Worm (Caenorhabditis elegans): ENCODE measurements around the gene F17C8.9.

F17C8.9 gene

DNA sequence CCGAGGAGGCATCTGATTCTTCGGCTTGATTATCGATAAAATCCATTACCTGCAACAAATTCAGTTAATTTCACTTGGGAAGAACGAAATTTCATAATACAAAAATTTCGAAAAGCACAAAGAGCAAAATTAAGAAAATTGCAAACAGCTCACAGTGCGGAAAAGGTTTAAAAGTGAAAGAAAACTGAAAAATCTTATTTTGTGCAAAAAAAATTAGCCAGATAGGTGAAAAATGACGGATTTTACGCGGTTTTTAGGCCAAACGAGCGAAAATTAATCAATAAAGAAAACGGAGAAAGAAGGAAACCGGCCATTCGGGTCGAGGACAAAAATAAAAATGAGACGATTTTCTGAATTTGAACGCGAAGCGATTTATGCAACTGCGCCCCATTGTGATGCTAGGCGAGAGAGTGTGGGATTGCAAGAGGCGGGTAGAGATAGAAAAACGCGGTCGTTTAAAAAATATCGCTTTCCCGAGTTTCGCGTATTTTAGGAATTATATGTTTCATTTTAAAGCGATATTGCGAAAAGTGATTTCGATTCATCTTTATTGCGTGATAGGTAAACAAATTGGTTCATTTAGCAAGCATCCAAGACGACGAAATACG lies 13.4 kb upstream of the F17C8.9 start, which contains the start of gene emb-5:
emb-5 (minus strand) TSS at position 51 of the 608 bp plus-strand sequence.
- TF ChIP-seq dve-1 (tag; optimal IDR thresholded peaks at IDR 0.05) (peak; percentile 22), dmd-4 (tag; optimal IDR thresholded peaks at IDR 0.05; ENCODE audit: borderline replicate concordance) (no peak), nhr-232 (tag; optimal IDR thresholded peaks at IDR 0.05) (no peak), ceh-31 (tag; optimal IDR thresholded peaks at IDR 0.05) (peak; percentile 42), fax-1 (tag; optimal IDR thresholded peaks at IDR 0.05) (no peak), ceh-34 (tag; optimal IDR thresholded peaks at IDR 0.05) (peak; percentile 17), K02D7.2 (tag; optimal IDR thresholded peaks at IDR 0.05) (no peak), tbx-2 (tag; optimal IDR thresholded peaks at IDR 0.05) (peak; percentile 1), eyg-1 (tag; optimal IDR thresholded peaks at IDR 0.05) (no peak), unc-55 (GFP tag; optimal IDR thresholded peaks at IDR 0.05) (peak; percentile 21), nhr-11 (tag; optimal IDR thresholded peaks at IDR 0.05) (no peak), sox-2 (GFP tag; IDR thresholded peaks at IDR 0.05) (peak; percentile 29; the same call in 1 of the 2 replicates), ceh-30 (tag; optimal IDR thresholded peaks at IDR 0.05) (no peak), pax-1 (tag; optimal IDR thresholded peaks at IDR 0.05) (peak; percentile 43), ceh-14 (tag; optimal IDR thresholded peaks at IDR 0.05) (no peak), ahr-1 (tag; optimal IDR thresholded peaks at IDR 0.05) (no peak), ceh-18 (tag; optimal IDR thresholded peaks at IDR 0.05) (no peak), ama-1 (optimal IDR thresholded peaks at IDR 0.05) (no peak), hlh-13 (GFP tag; optimal IDR thresholded peaks at IDR 0.05) (no peak), madf-2 (tag; optimal IDR thresholded peaks at IDR 0.05) (no peak), gmeb-2 (tag; optimal IDR thresholded peaks at IDR 0.05) (no peak), unc-86 (tag; optimal IDR thresholded peaks at IDR 0.05) (no peak), ceh-48 (tag; optimal IDR thresholded peaks at IDR 0.05) (no peak), unc-3 (GFP tag; conservative IDR thresholded peaks at IDR 0.05) (no peak), unc-3 (tag; optimal IDR thresholded peaks at IDR 0.05) (no peak), che-1 (tag; optimal IDR thresholded peaks at IDR 0.05) (no peak), sox-4 (tag; optimal IDR thresholded peaks at IDR 0.05) (no peak), ref-2 (tag; optimal IDR thresholded peaks at IDR 0.05) (no peak), ceh-24 (tag; optimal IDR thresholded peaks at IDR 0.05) (no peak), unc-42 (tag; optimal IDR thresholded peaks at IDR 0.05) (peak; percentile 36), ets-4 (tag; optimal IDR thresholded peaks at IDR 0.05) (no peak), nfya-1 (tag; optimal IDR thresholded peaks at IDR 0.05) (no peak)

DNA sequence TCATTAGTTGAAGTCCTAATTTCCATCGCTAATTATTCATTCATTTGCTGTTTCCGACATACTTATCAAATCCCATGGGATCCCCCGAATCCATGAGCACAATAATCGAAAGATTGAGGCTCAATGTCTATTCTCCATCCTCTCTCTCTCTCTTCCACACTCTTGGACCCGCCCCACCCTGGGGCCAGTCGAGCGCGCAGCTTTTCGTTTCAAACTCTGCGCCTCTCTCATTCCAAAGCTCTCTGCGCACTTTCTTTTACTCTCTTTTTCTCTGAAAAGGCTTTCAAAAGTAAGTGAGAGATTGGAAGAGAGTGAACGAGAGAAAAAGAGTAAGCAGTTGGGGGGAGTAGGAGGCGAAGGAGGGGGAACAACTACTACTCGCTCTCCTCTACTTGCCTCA lies 12.4 kb upstream of the F17C8.9 start, which contains the start of gene acy-1:
acy-1 (plus strand) TSS at position 346 of the 400 bp plus-strand sequence.
- peak; percentile 38 for TF ChIP-seq ceh-2 (tag; optimal IDR thresholded peaks at IDR 0.05)
- TF ChIP-seq ceh-34 (tag; optimal IDR thresholded peaks at IDR 0.05) = peak; percentile 79
- no peak for TF ChIP-seq gmeb-2 (tag; optimal IDR thresholded peaks at IDR 0.05)
- TF ChIP-seq hlh-15 (tag; optimal IDR thresholded peaks at IDR 0.05) = no peak
- no peak for TF ChIP-seq hlh-6 (tag; optimal IDR thresholded peaks at IDR 0.05)
- no peak for TF ChIP-seq ceh-9 (tag; optimal IDR thresholded peaks at IDR 0.05)
- no peak for TF ChIP-seq ceh-24 (tag; optimal IDR thresholded peaks at IDR 0.05)
- TF ChIP-seq ref-2 (tag; optimal IDR thresholded peaks at IDR 0.05) = no peak
- TF ChIP-seq ets-4 (tag; optimal IDR thresholded peaks at IDR 0.05) = peak; percentile 50
- TF ChIP-seq pag-3 (tag; optimal IDR thresholded peaks at IDR 0.05; ENCODE audit: borderline replicate concordance) = no peak
- TF ChIP-seq ama-1 (optimal IDR thresholded peaks at IDR 0.05) = no peak
- no peak for TF ChIP-seq fkh-10 (GFP tag; optimal IDR thresholded peaks at IDR 0.05)
- TF ChIP-seq syd-9 (tag; optimal IDR thresholded peaks at IDR 0.05) = peak; percentile 1
- no peak for TF ChIP-seq lin-11 (tag; optimal IDR thresholded peaks at IDR 0.05)
- TF ChIP-seq elt-4 (tag; optimal IDR thresholded peaks at IDR 0.05) = no peak
- TF ChIP-seq K02D7.2 (tag; optimal IDR thresholded peaks at IDR 0.05) = no peak
- no peak for TF ChIP-seq npax-4 (tag; optimal IDR thresholded peaks at IDR 0.05)
- no peak for TF ChIP-seq fkh-6 (tag; optimal IDR thresholded peaks at IDR 0.05)
- no peak for TF ChIP-seq pha-2 (tag; optimal IDR thresholded peaks at IDR 0.05)
- no peak for TF ChIP-seq Y22D7AL.16 (tag; optimal IDR thresholded peaks at IDR 0.05)
- no peak for TF ChIP-seq pha-4 (tag; optimal IDR thresholded peaks at IDR 0.05)
- TF ChIP-seq ceh-6 (GFP tag; optimal IDR thresholded peaks at IDR 0.05) = no peak
- TF ChIP-seq mec-3 (tag; optimal IDR thresholded peaks at IDR 0.05; ENCODE audit: borderline replicate concordance) = no peak
- TF ChIP-seq tbx-7 (tag; optimal IDR thresholded peaks at IDR 0.05) = no peak
- TF ChIP-seq unc-55 (GFP tag; optimal IDR thresholded peaks at IDR 0.05) = peak; percentile 90
- TF ChIP-seq ceh-48 (tag; optimal IDR thresholded peaks at IDR 0.05) = no peak
- TF ChIP-seq zip-5 (tag; optimal IDR thresholded peaks at IDR 0.05) = no peak
- peak; percentile 38 for TF ChIP-seq hlh-30 (tag; optimal IDR thresholded peaks at IDR 0.05; ENCODE audit: insufficient read depth)
- TF ChIP-seq hlh-13 (GFP tag; optimal IDR thresholded peaks at IDR 0.05) = no peak
- no peak for TF ChIP-seq ztf-16 (tag; optimal IDR thresholded peaks at IDR 0.05)
- TF ChIP-seq sdc-2 (tag; optimal IDR thresholded peaks at IDR 0.05) = peak; percentile 40
